Fruit fly (Drosophila melanogaster) whole organism, embryonic: ENCODE measurements around the gene slmo.
A peak's percentile ranks its signal among the peaks of the same experiment; 100 is the strongest.

Experiments
- Abd-B ChIP-seq: fragments of 200-800 bp; sonication (Bioruptor generic); optimal IDR thresholded peaks from 2 replicates; lab custom pipeline; 2018; ENCODE audit warnings: missing biosample characterization, mild to moderate bottlenecking, missing genetic modification characterization, moderate library complexity
- CG10274 ChIP-seq: fragments of 200-800 bp; sonication (Bioruptor generic); optimal IDR thresholded peaks from 3 replicates; lab custom pipeline; 2017; ENCODE audit warnings: missing biosample characterization, mild to moderate bottlenecking, missing genetic modification characterization
- CG12942 ChIP-seq: fragments of 200-800 bp; sonication (Bioruptor generic); optimal IDR thresholded peaks from 3 replicates; lab custom pipeline; 2016; ENCODE audit warnings: missing biosample characterization, missing genetic modification characterization
- CG13424 ChIP-seq: fragments of 200-800 bp; sonication (Bioruptor generic); optimal IDR thresholded peaks from 2 replicates; lab custom pipeline; 2019; ENCODE audit warnings: missing biosample characterization, mild to moderate bottlenecking, missing genetic modification characterization, moderate library complexity
- CG13894 ChIP-seq: fragments of 200-800 bp; sonication (Bioruptor generic); optimal IDR thresholded peaks from 3 replicates; lab custom pipeline; 2018; ENCODE audit warnings: missing biosample characterization, mild to moderate bottlenecking, missing genetic modification characterization, moderate library complexity
- CG1647 ChIP-seq: fragments of 200-800 bp; sonication (Bioruptor generic); optimal IDR thresholded peaks from 3 replicates; lab custom pipeline; 2016; ENCODE audit warnings: missing biosample characterization, missing genetic modification characterization
- CG16779 ChIP-seq: fragments of 200-800 bp; sonication (Bioruptor generic); IDR thresholded peaks from 2 replicates; pipeline ENCODE4 v1.3.6; 2022; ENCODE audit warnings: missing biosample characterization, missing genetic modification characterization
- CG17385 ChIP-seq: fragments of 200-800 bp; sonication (Bioruptor generic); optimal IDR thresholded peaks from 3 replicates; lab custom pipeline; 2018; ENCODE audit warnings: missing biosample characterization, mild to moderate bottlenecking, missing genetic modification characterization
- CG17829 ChIP-seq: fragments of 200-800 bp; optimal IDR thresholded peaks from 2 replicates; lab custom pipeline; 2019; ENCODE audit warnings: missing biosample characterization, mild to moderate bottlenecking, missing genetic modification characterization, moderate library complexity
- CG18599 ChIP-seq: fragments of 200-800 bp; sonication (Bioruptor generic); optimal IDR thresholded peaks from 3 replicates; lab custom pipeline; 2017; ENCODE audit warnings: missing biosample characterization, missing genetic modification characterization, mild to moderate bottlenecking, moderate library complexity, missing genetic modification reagents
- CG2129 ChIP-seq: fragments of 200-800 bp; sonication (Bioruptor generic); IDR thresholded peaks from 2 replicates; pipeline ENCODE4 v1.3.6; 2022; ENCODE audit warnings: missing biosample characterization, missing genetic modification characterization; ENCODE audit not compliant: partially characterized antibody
- CG4617 ChIP-seq: fragments of 200-800 bp; sonication (Bioruptor generic); optimal IDR thresholded peaks from 3 replicates; lab custom pipeline; 2016; ENCODE audit warnings: missing biosample characterization, missing genetic modification characterization, borderline replicate concordance
- CG4707 ChIP-seq: fragments of 200-800 bp; sonication (Bioruptor generic); optimal IDR thresholded peaks from 2 replicates; lab custom pipeline; 2018; ENCODE audit warnings: missing biosample characterization, mild to moderate bottlenecking, missing genetic modification characterization, moderate library complexity
- CG4730 ChIP-seq: fragments of 200-800 bp; sonication (Bioruptor generic); IDR thresholded peaks from 2 replicates; pipeline ENCODE4 v1.3.6; 2022; ENCODE audit warnings: missing biosample characterization, missing genetic modification characterization
- CG4820 ChIP-seq: fragments of 200-800 bp; sonication (Bioruptor generic); optimal IDR thresholded peaks from 3 replicates; lab custom pipeline; 2016; ENCODE audit warnings: missing biosample characterization, missing genetic modification characterization
- CG5953 ChIP-seq: fragments of 200-800 bp; sonication (Bioruptor generic); IDR thresholded peaks from 2 replicates; pipeline ENCODE4 v1.3.6; 2022; ENCODE audit warnings: missing biosample characterization, missing genetic modification characterization
- CG7271 ChIP-seq: fragments of 200-800 bp; sonication (Bioruptor generic); optimal IDR thresholded peaks from 2 replicates; lab custom pipeline; 2018; ENCODE audit warnings: missing biosample characterization, mild to moderate bottlenecking, missing genetic modification characterization, moderate library complexity
- CG8765 ChIP-seq: fragments of 200-800 bp; sonication (Bioruptor generic); IDR thresholded peaks from 2 replicates; pipeline ENCODE4 v1.3.6; 2022; ENCODE audit warnings: missing biosample characterization, missing genetic modification characterization
- CG9932 ChIP-seq: fragments of 200-800 bp; sonication (Bioruptor generic); IDR thresholded peaks from 2 replicates; pipeline ENCODE4 v1.3.6; 2022; ENCODE audit warnings: missing biosample characterization, missing genetic modification characterization
- Deaf1 ChIP-seq: fragments of 200-800 bp; optimal IDR thresholded peaks from 3 replicates; lab custom pipeline; 2019; ENCODE audit warnings: missing biosample characterization, mild to moderate bottlenecking, missing genetic modification characterization, moderate library complexity
- HHEX ChIP-seq: fragments of 200-800 bp; sonication (Bioruptor generic); optimal IDR thresholded peaks from 3 replicates; lab custom pipeline; 2017; ENCODE audit warnings: missing biosample characterization, mild to moderate bottlenecking, missing genetic modification characterization, missing genetic modification reagents
- Hmr ChIP-seq: fragments of 200-800 bp; sonication (Bioruptor generic); optimal IDR thresholded peaks from 3 replicates; lab custom pipeline; 2017; ENCODE audit warnings: mild to moderate bottlenecking, missing biosample characterization, missing genetic modification reagents, missing genetic modification characterization
- MBD-R2 ChIP-seq: fragments of 200-800 bp; sonication (Bioruptor generic); IDR thresholded peaks from 2 replicates; pipeline ENCODE4 v1.3.6; 2022; ENCODE audit warnings: missing biosample characterization, missing genetic modification characterization
- NFAT ChIP-seq: fragments of 200-800 bp; sonication (Bioruptor generic); IDR thresholded peaks from 2 replicates; pipeline ENCODE4 v1.3.6; 2022; ENCODE audit warnings: missing biosample characterization, missing genetic modification characterization
- Optix ChIP-seq: fragments of 200-800 bp; sonication (Bioruptor generic); IDR thresholded peaks from 3 replicates; pipeline ENCODE4 v1.3.6; 2022; ENCODE audit warnings: missing biosample characterization, missing genetic modification characterization
- Rfx ChIP-seq: fragments of 200-800 bp; sonication (Bioruptor generic); IDR thresholded peaks from 2 replicates; pipeline ENCODE4 v1.3.6; 2022; ENCODE audit warnings: missing biosample characterization, missing genetic modification characterization
- Sox100B ChIP-seq: fragments of 200-800 bp; sonication (Bioruptor generic); optimal IDR thresholded peaks from 3 replicates; lab custom pipeline; 2018; ENCODE audit warnings: missing biosample characterization, mild to moderate bottlenecking, missing genetic modification characterization
- Trl ChIP-seq, 3 experiments: fragments of >200 bp in 2 of 3; fragments of 200-800 bp in 1 of 3; sonication (Bioruptor generic) in 1 of 3; optimal IDR thresholded peaks; 2 replicates in 1 of 3; 3 replicates in 2 of 3; lab custom pipeline; 2016 to 2017; ENCODE audit warnings: missing biosample characterization in 1 of 3, missing genetic modification characterization in 1 of 3
- Usf ChIP-seq: fragments of 200-800 bp; sonication (Bioruptor generic); optimal IDR thresholded peaks from 2 replicates; lab custom pipeline; 2017; ENCODE audit warnings: missing genotype, missing biosample characterization, missing genetic modification characterization
- YL-1 ChIP-seq: fragments of 200-800 bp; sonication (Bioruptor generic); optimal IDR thresholded peaks from 3 replicates; lab custom pipeline; 2017; ENCODE audit warnings: missing biosample characterization, mild to moderate bottlenecking, missing genetic modification characterization
- abd-A ChIP-seq: fragments of 200-800 bp; sonication (Bioruptor generic); optimal IDR thresholded peaks from 3 replicates; lab custom pipeline; 2019; ENCODE audit warnings: missing biosample characterization, mild to moderate bottlenecking, missing genetic modification characterization, moderate library complexity
- amos ChIP-seq: fragments of 200-800 bp; sonication (Bioruptor generic); IDR thresholded peaks from 2 replicates; pipeline ENCODE4 v1.3.6; 2022; ENCODE audit warnings: missing biosample characterization, missing genetic modification characterization; ENCODE audit not compliant: partially characterized antibody
- aop ChIP-seq: fragments of 200-800 bp; sonication (Bioruptor generic); IDR thresholded peaks from 2 replicates; pipeline ENCODE4 v1.3.6; 2022; ENCODE audit warnings: missing biosample characterization, missing genetic modification characterization
- ara ChIP-seq: fragments of 200-800 bp; sonication (Bioruptor generic); IDR thresholded peaks from 2 replicates; pipeline ENCODE4 v1.3.6; 2022; ENCODE audit warnings: missing biosample characterization, missing genetic modification characterization
- ase ChIP-seq: fragments of 200-800 bp; sonication (Bioruptor generic); IDR thresholded peaks from 3 replicates; pipeline ENCODE4 v1.3.6; 2022; ENCODE audit warnings: missing biosample characterization, missing genetic modification characterization
- ems ChIP-seq: fragments of 200-800 bp; sonication (Bioruptor generic); optimal IDR thresholded peaks from 3 replicates; lab custom pipeline; 2016; ENCODE audit warnings: missing biosample characterization, missing genetic modification characterization
- hkb ChIP-seq, 2 experiments: fragments of 200-800 bp in 1 of 2; fragments of >200 bp in 1 of 2; sonication (Bioruptor generic) in 1 of 2; IDR thresholded peaks in 1 of 2; optimal IDR thresholded peaks in 1 of 2; 2 replicates each; pipeline versions ENCODE4 v1.3.6 to Lab custom; 2017 to 2022; ENCODE audit warnings: missing biosample characterization in 1 of 2, missing genetic modification characterization in 1 of 2
- lab ChIP-seq: fragments of 200-800 bp; sonication (Bioruptor generic); optimal IDR thresholded peaks from 3 replicates; lab custom pipeline; 2017; ENCODE audit warnings: missing biosample characterization, missing genetic modification characterization, mild to moderate bottlenecking, moderate library complexity, missing genetic modification reagents
- mirr ChIP-seq: fragments of 200-800 bp; sonication (Bioruptor generic); optimal IDR thresholded peaks from 3 replicates; lab custom pipeline; 2018; ENCODE audit warnings: missing biosample characterization, mild to moderate bottlenecking, missing genetic modification characterization
- nmo ChIP-seq: fragments of 200-800 bp; sonication (Bioruptor generic); optimal IDR thresholded peaks from 2 replicates; lab custom pipeline; 2018; ENCODE audit warnings: missing biosample characterization, mild to moderate bottlenecking, missing genetic modification characterization, moderate library complexity
- nom ChIP-seq: fragments of 200-800 bp; sonication (Bioruptor generic); optimal IDR thresholded peaks from 2 replicates; lab custom pipeline; 2017; ENCODE audit warnings: missing biosample characterization, missing genetic modification characterization, mild to moderate bottlenecking, moderate library complexity, missing genetic modification reagents
- seq ChIP-seq: fragments of 200-800 bp; sonication (Bioruptor generic); IDR thresholded peaks from 2 replicates; pipeline ENCODE4 v1.3.6; 2022; ENCODE audit warnings: missing biosample characterization, missing genetic modification characterization
- sqz ChIP-seq: fragments of 200-800 bp; sonication (Bioruptor generic); optimal IDR thresholded peaks from 3 replicates; lab custom pipeline; 2018; ENCODE audit warnings: missing biosample characterization, mild to moderate bottlenecking, missing genetic modification characterization
- ssp ChIP-seq: fragments of 200-800 bp; sonication (Bioruptor generic); IDR thresholded peaks from 2 replicates; pipeline ENCODE4 v1.3.6; 2022; ENCODE audit warnings: missing biosample characterization, missing genetic modification characterization
- ttk ChIP-seq: fragments of 200-800 bp; sonication (Bioruptor generic); IDR thresholded peaks from 2 replicates; pipeline ENCODE4 v2.1.2; 2022; ENCODE audit warnings: missing biosample characterization, missing genetic modification characterization
- zen2 ChIP-seq: fragments of 200-800 bp; sonication (Bioruptor generic); IDR thresholded peaks from 3 replicates; pipeline ENCODE4 v1.3.6; 2022; ENCODE audit warnings: missing biosample characterization, missing genetic modification characterization; ENCODE audit not compliant: partially characterized antibody
- zfh1 ChIP-seq: fragments of 200-800 bp; sonication (Bioruptor generic); IDR thresholded peaks from 3 replicates; pipeline ENCODE4 v1.3.6; 2022; ENCODE audit warnings: missing biosample characterization, missing genetic modification characterization

Gene slmo

DNA sequence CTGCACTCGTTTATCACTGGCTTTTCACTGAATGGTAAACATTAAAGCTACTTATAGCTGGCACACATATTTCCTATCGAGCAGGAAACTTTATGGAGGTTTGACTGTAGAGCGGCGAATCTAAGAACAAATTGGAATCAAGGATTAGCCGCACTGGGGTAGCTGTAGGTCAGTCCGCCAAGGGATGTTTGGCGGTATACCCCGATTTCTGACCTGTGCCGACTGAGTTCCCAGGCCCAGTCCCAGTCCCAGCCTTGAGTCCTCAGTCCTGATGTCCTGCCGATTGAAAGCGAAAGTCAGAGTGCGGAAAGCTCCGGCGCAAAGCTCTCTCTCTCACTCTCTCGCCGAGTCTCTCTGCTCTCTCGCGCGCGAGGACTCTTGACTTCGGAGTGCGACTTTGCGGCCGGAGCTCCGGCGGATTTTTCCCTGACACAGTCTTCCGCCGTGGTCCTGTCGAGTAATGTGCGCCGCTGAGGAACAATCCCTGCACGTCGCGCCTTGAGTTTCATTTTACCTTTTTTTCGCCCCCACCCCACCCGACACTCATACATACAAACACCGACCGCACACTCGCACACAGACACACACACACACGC, 5.5 kb upstream of the slmo start, which contains the start of gene CG13995 (continued):
- peak; percentile 54 for TF ChIP-seq nom (GFP tag; lab: Kevin White, UChicago)
- no peak for TF ChIP-seq CG8765 (GFP tag; lab: Robert Waterston, UW)
- TF ChIP-seq lab (GFP tag; lab: Kevin White, UChicago), result peak; percentile 22
- TF ChIP-seq CG16779 (GFP tag; lab: Robert Waterston, UW), result peak; percentile 74
- TF ChIP-seq Abd-B (GFP tag; lab: Kevin White, UChicago), result no peak
- peak in 1 of 2 experiments; percentile 71 for TF ChIP-seq Trl (optimal IDR thresholded peaks at IDR 0.05; lab: Kevin White, UChicago)
- TF ChIP-seq Trl (GFP tag; optimal IDR thresholded peaks at IDR 0.05; lab: Kevin White, UChicago), result no peak
- peak; percentile 100 for TF ChIP-seq CG13894 (tag; lab: Kevin White, UChicago)
- peak; percentile 31; the same call in 1 of the 2 replicates for TF ChIP-seq seq (GFP tag; lab: Robert Waterston, UW)
- no peak for TF ChIP-seq CG1647 (GFP tag; lab: Kevin White, UChicago)
- 0 out of 3 replicates have a peak, but pooled peaks have one; percentile 36 for TF ChIP-seq ase (GFP tag; lab: Robert Waterston, UW)
- peak; percentile 89 for TF ChIP-seq Deaf1 (tag; lab: Kevin White, UChicago)
- TF ChIP-seq CG18599 (GFP tag; lab: Kevin White, UChicago), result peak; percentile 7
- no peak for TF ChIP-seq CG4617 (GFP tag; lab: Kevin White, UChicago)
- TF ChIP-seq ttk (GFP tag; lab: Robert Waterston, UW), result 0 out of 2 replicates have a peak, but pooled peaks have one; percentile 24
- TF ChIP-seq hkb (optimal IDR thresholded peaks at IDR 0.05; lab: Kevin White, UChicago), result no peak
- TF ChIP-seq hkb (GFP tag; IDR thresholded peaks at IDR 0.05; lab: Robert Waterston, UW), result peak; percentile 19; the same call in 1 of the 2 replicates
- no peak for TF ChIP-seq CG17385
- TF ChIP-seq, all 482 proteins: peak for 22

DNA sequence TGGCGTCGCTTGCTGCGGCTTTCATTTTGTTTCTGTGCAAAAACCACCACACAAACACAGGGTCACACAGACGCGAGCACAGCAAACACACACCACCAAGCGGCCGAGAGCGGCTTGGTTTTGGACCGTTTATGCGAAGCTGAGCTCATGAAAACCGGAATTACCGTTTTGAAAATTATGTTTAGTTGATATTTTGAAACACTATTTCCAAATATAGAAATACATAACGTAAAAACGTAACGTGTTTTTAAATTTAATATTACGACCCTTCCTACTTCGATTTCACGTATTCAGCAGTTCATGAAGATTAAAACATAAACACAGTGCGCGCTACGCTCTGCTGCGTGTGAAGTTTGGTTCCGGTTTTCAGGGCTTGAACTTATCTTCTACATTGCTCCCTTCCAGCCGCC, 2.7 kb upstream of the slmo start:
- TF ChIP-seq nmo (GFP tag; lab: Kevin White, UChicago) (peak; percentile 96), mirr (peak; percentile 96), Sox100B (GFP tag; lab: Kevin White, UChicago) (peak; percentile 94), YL-1 (peak; percentile 83), CG17829 (tag; lab: Kevin White, UChicago) (peak; percentile 97), CG5953 (GFP tag; lab: Robert Waterston, UW) (peak; percentile 90), CG2129 (GFP tag; lab: Robert Waterston, UW) (no peak), CG4730 (GFP tag; lab: Robert Waterston, UW) (peak; percentile 69), MBD-R2 (GFP tag; lab: Robert Waterston, UW) (peak; percentile 86), ssp (GFP tag; lab: Robert Waterston, UW) (peak; percentile 78), CG4707 (GFP tag; lab: Kevin White, UChicago) (peak; percentile 89), CG12942 (GFP tag; lab: Kevin White, UChicago) (peak; percentile 87), CG9932 (GFP tag; lab: Robert Waterston, UW) (peak; percentile 87), ara (GFP tag; lab: Robert Waterston, UW) (peak; percentile 96), HHEX (GFP tag; lab: Kevin White, UChicago) (peak; percentile 97), amos (GFP tag; lab: Robert Waterston, UW) (no peak), aop (GFP tag; lab: Robert Waterston, UW) (0 out of 2 replicates have a peak, but pooled peaks have one; percentile 31), ems (GFP tag; lab: Kevin White, UChicago) (peak; percentile 95), sqz (no peak), CG7271 (tag; lab: Kevin White, UChicago) (peak; percentile 88), abd-A (no peak), Hmr (GFP tag; lab: Kevin White, UChicago) (peak; percentile 98), NFAT (GFP tag; lab: Robert Waterston, UW) (peak; percentile 79), zfh1 (GFP tag; lab: Robert Waterston, UW) (peak; percentile 96), Usf (GFP tag; lab: Kevin White, UChicago) (peak; percentile 75), Rfx (GFP tag; lab: Robert Waterston, UW) (peak; percentile 97), CG8765 (GFP tag; lab: Robert Waterston, UW) (peak; percentile 73), Optix (GFP tag; lab: Robert Waterston, UW) (peak; percentile 91), zen2 (no peak), CG4820 (GFP tag; lab: Kevin White, UChicago) (peak; percentile 100), CG10274 (GFP tag; lab: Kevin White, UChicago) (peak; percentile 84), CG13424 (tag; lab: Kevin White, UChicago) (peak; percentile 98)
